Fruit fly (Drosophila melanogaster) whole organism, embryonic: ENCODE results near the gene BORCS6.

ENCODE experiments used
- ATbp ChIP-seq: fragments of 200-800 bp; sonication (Bioruptor generic); optimal IDR thresholded peaks from 2 replicates; lab custom pipeline; 2017; ENCODE audit warnings: missing biosample characterization, mild to moderate bottlenecking, missing genetic modification characterization, missing genetic modification reagents
- Abd-B ChIP-seq: fragments of 200-800 bp; sonication (Bioruptor generic); optimal IDR thresholded peaks from 2 replicates; lab custom pipeline; 2018; ENCODE audit warnings: missing biosample characterization, mild to moderate bottlenecking, missing genetic modification characterization, moderate library complexity
- Atf-2 ChIP-seq: fragments of 200-800 bp; sonication (Bioruptor generic); optimal IDR thresholded peaks from 2 replicates; lab custom pipeline; 2016; ENCODE audit warnings: missing biosample characterization, missing genetic modification characterization
- Bgb ChIP-seq: fragments of 200-800 bp; sonication (Bioruptor generic); IDR thresholded peaks from 2 replicates; pipeline ENCODE4 v1.3.6; 2022; ENCODE audit warnings: missing biosample characterization, missing genetic modification characterization; ENCODE audit not compliant: partially characterized antibody
- CG1529 ChIP-seq: fragments of 200-800 bp; sonication (Bioruptor generic); optimal IDR thresholded peaks from 3 replicates; lab custom pipeline; 2018; ENCODE audit warnings: missing biosample characterization, missing genetic modification characterization
- CG16779 ChIP-seq: fragments of 200-800 bp; sonication (Bioruptor generic); IDR thresholded peaks from 2 replicates; pipeline ENCODE4 v1.3.6; 2022; ENCODE audit warnings: missing biosample characterization, missing genetic modification characterization
- CG17328 ChIP-seq: fragments of 200-800 bp; sonication (Bioruptor generic); IDR thresholded peaks from 2 replicates; pipeline ENCODE4 v1.3.6; 2022; ENCODE audit warnings: missing biosample characterization, missing genetic modification characterization
- CG17829 ChIP-seq: fragments of 200-800 bp; optimal IDR thresholded peaks from 2 replicates; lab custom pipeline; 2019; ENCODE audit warnings: missing biosample characterization, mild to moderate bottlenecking, missing genetic modification characterization, moderate library complexity
- CG2120 ChIP-seq: fragments of 200-800 bp; sonication (Bioruptor generic); optimal IDR thresholded peaks from 3 replicates; lab custom pipeline; 2016; ENCODE audit warnings: missing biosample characterization, missing genetic modification characterization
- CG2129 ChIP-seq: fragments of 200-800 bp; sonication (Bioruptor generic); IDR thresholded peaks from 2 replicates; pipeline ENCODE4 v1.3.6; 2022; ENCODE audit warnings: missing biosample characterization, missing genetic modification characterization; ENCODE audit not compliant: partially characterized antibody
- CG3163 ChIP-seq: fragments of 200-800 bp; sonication (Bioruptor generic); optimal IDR thresholded peaks from 3 replicates; lab custom pipeline; 2016; ENCODE audit warnings: missing biosample characterization, missing genetic modification characterization
- CG4328 ChIP-seq: fragments of 200-800 bp; sonication (Bioruptor generic); optimal IDR thresholded peaks from 3 replicates; lab custom pipeline; 2017; ENCODE audit warnings: missing biosample characterization, missing genetic modification reagents, missing genetic modification characterization
- CG4617 ChIP-seq: fragments of 200-800 bp; sonication (Bioruptor generic); optimal IDR thresholded peaks from 3 replicates; lab custom pipeline; 2016; ENCODE audit warnings: missing biosample characterization, missing genetic modification characterization, borderline replicate concordance
- CG6765 ChIP-seq: fragments of 200-800 bp; sonication (Bioruptor generic); optimal IDR thresholded peaks from 3 replicates; lab custom pipeline; 2017; ENCODE audit warnings: missing biosample characterization, mild to moderate bottlenecking, missing genetic modification characterization
- CG6854 ChIP-seq: fragments of 200-800 bp; sonication (Bioruptor generic); optimal IDR thresholded peaks from 3 replicates; lab custom pipeline; 2017; ENCODE audit warnings: missing biosample characterization, mild to moderate bottlenecking, missing genetic modification characterization
- CG7372 ChIP-seq: fragments of 200-800 bp; sonication (Bioruptor generic); IDR thresholded peaks from 2 replicates; pipeline ENCODE4 v1.3.6; 2022; ENCODE audit warnings: missing biosample characterization, missing genetic modification characterization
- CG7745 ChIP-seq: fragments of 200-800 bp; sonication (Bioruptor generic); optimal IDR thresholded peaks from 2 replicates; lab custom pipeline; 2018; ENCODE audit warnings: missing biosample characterization, mild to moderate bottlenecking, missing genetic modification characterization, moderate library complexity
- CG7963 ChIP-seq: fragments of 200-800 bp; sonication (Bioruptor generic); IDR thresholded peaks from 3 replicates; pipeline ENCODE4 v1.3.6; 2022; ENCODE audit warnings: missing biosample characterization, missing genetic modification characterization; ENCODE audit not compliant: partially characterized antibody
- CG8359 ChIP-seq: fragments of 200-800 bp; sonication (Bioruptor generic); optimal IDR thresholded peaks from 2 replicates; lab custom pipeline; 2017; ENCODE audit warnings: missing biosample characterization, mild to moderate bottlenecking, missing genetic modification characterization, borderline replicate concordance
- CG8478 ChIP-seq: fragments of >200 bp; optimal IDR thresholded peaks from 2 replicates; lab custom pipeline; 2018
- CG9437 ChIP-seq: fragments of 200-800 bp; sonication (Bioruptor generic); optimal IDR thresholded peaks from 2 replicates; lab custom pipeline; 2018; ENCODE audit warnings: missing biosample characterization, mild to moderate bottlenecking, missing genetic modification characterization
- CG9727 ChIP-seq: fragments of 200-800 bp; sonication (Bioruptor generic); optimal IDR thresholded peaks from 3 replicates; lab custom pipeline; 2017; ENCODE audit warnings: missing biosample characterization, mild to moderate bottlenecking, missing genetic modification characterization
- Camta ChIP-seq: fragments of 200-800 bp; sonication (Bioruptor generic); optimal IDR thresholded peaks from 2 replicates; lab custom pipeline; 2016; ENCODE audit warnings: missing biosample characterization, missing genetic modification characterization
- Dfd ChIP-seq, 2 experiments: fragments of >200 bp; optimal IDR thresholded peaks; 2 replicates each; lab custom pipeline; 2017; ENCODE audit warnings: missing biosample characterization in 2 of 2, missing genetic modification characterization in 2 of 2
- Eip74EF ChIP-seq, 2 experiments: fragments of 200-800 bp in 1 of 2; fragments of >200 bp in 1 of 2; sonication (Bioruptor generic) in 1 of 2; optimal IDR thresholded peaks; 2 replicates each; lab custom pipeline; 2017 to 2019; ENCODE audit warnings: missing biosample characterization in 2 of 2, missing genetic modification characterization in 2 of 2, mild to moderate bottlenecking in 1 of 2, moderate library complexity in 1 of 2
- HLH54F ChIP-seq: fragments of 200-800 bp; sonication (Bioruptor generic); optimal IDR thresholded peaks from 3 replicates; lab custom pipeline; 2016; ENCODE audit warnings: missing biosample characterization, missing genetic modification characterization
- Hand ChIP-seq: fragments of 200-800 bp; sonication (Bioruptor generic); optimal IDR thresholded peaks from 2 replicates; lab custom pipeline; 2017; ENCODE audit warnings: mild to moderate bottlenecking, missing biosample characterization, missing genetic modification reagents, missing genetic modification characterization
- HmgZ ChIP-seq: fragments of 200-800 bp; sonication (Bioruptor generic); optimal IDR thresholded peaks from 2 replicates; lab custom pipeline; 2018; ENCODE audit warnings: missing biosample characterization, mild to moderate bottlenecking, missing genetic modification characterization
- Hr3 ChIP-seq: fragments of 200-800 bp; sonication (Bioruptor generic); optimal IDR thresholded peaks from 3 replicates; lab custom pipeline; 2016; ENCODE audit warnings: missing biosample characterization, missing genetic modification characterization
- Lim3 ChIP-seq: fragments of 200-800 bp; sonication (Bioruptor generic); IDR thresholded peaks from 2 replicates; pipeline ENCODE4 v1.3.6; 2022; ENCODE audit warnings: missing biosample characterization, missing genetic modification characterization
- Mad ChIP-seq: fragments of 200-800 bp; sonication (Bioruptor generic); optimal IDR thresholded peaks from 2 replicates; lab custom pipeline; 2016; ENCODE audit warnings: missing biosample characterization, missing genetic modification characterization
- Mes4 ChIP-seq: fragments of 200-800 bp; sonication (Bioruptor generic); optimal IDR thresholded peaks from 2 replicates; lab custom pipeline; 2016; ENCODE audit warnings: missing biosample characterization, missing genetic modification characterization
- Opbp ChIP-seq: fragments of 200-800 bp; sonication (Bioruptor generic); IDR thresholded peaks from 3 replicates; pipeline ENCODE4 v1.3.6; 2022; ENCODE audit warnings: missing biosample characterization, missing genetic modification characterization; ENCODE audit not compliant: partially characterized antibody
- Ravus ChIP-seq: fragments of 200-800 bp; sonication (Bioruptor generic); IDR thresholded peaks from 2 replicates; pipeline ENCODE4 v1.3.6; 2022; ENCODE audit warnings: missing biosample characterization, missing genetic modification characterization
- Rfx ChIP-seq: fragments of 200-800 bp; sonication (Bioruptor generic); IDR thresholded peaks from 2 replicates; pipeline ENCODE4 v1.3.6; 2022; ENCODE audit warnings: missing biosample characterization, missing genetic modification characterization
- Sox102F ChIP-seq: fragments of 200-800 bp; sonication (Bioruptor generic); optimal IDR thresholded peaks from 2 replicates; lab custom pipeline; 2018; ENCODE audit warnings: missing biosample characterization, mild to moderate bottlenecking, missing genetic modification characterization, moderate library complexity
- Trl ChIP-seq, 3 experiments: fragments of >200 bp in 2 of 3; fragments of 200-800 bp in 1 of 3; sonication (Bioruptor generic) in 1 of 3; optimal IDR thresholded peaks; 2 replicates in 1 of 3; 3 replicates in 2 of 3; lab custom pipeline; 2016 to 2017; ENCODE audit warnings: missing biosample characterization in 1 of 3, missing genetic modification characterization in 1 of 3
- al ChIP-seq: fragments of 200-800 bp; sonication (Bioruptor generic); IDR thresholded peaks from 2 replicates; pipeline ENCODE4 v1.3.6; 2022; ENCODE audit warnings: missing biosample characterization, missing genetic modification characterization
- fd64A ChIP-seq: fragments of 200-800 bp; sonication (Bioruptor generic); optimal IDR thresholded peaks from 3 replicates; lab custom pipeline; 2018; ENCODE audit warnings: missing biosample characterization, mild to moderate bottlenecking, missing genetic modification characterization
- ftz-f1 ChIP-seq: fragments of 200-800 bp; sonication (Bioruptor generic); optimal IDR thresholded peaks from 2 replicates; lab custom pipeline; 2016; ENCODE audit warnings: missing biosample characterization, missing genetic modification characterization
- fu2 ChIP-seq: fragments of 200-800 bp; sonication (Bioruptor generic); optimal IDR thresholded peaks from 2 replicates; lab custom pipeline; 2016; ENCODE audit warnings: missing biosample characterization, missing genetic modification characterization
- gcm ChIP-seq: fragments of 200-800 bp; sonication (Bioruptor generic); optimal IDR thresholded peaks from 2 replicates; lab custom pipeline; 2019; ENCODE audit warnings: missing biosample characterization, mild to moderate bottlenecking, missing genetic modification characterization, moderate library complexity
- her ChIP-seq: fragments of 200-800 bp; sonication (Bioruptor generic); optimal IDR thresholded peaks from 2 replicates; lab custom pipeline; 2016; ENCODE audit warnings: missing biosample characterization, missing genetic modification characterization
- nom ChIP-seq: fragments of 200-800 bp; sonication (Bioruptor generic); optimal IDR thresholded peaks from 2 replicates; lab custom pipeline; 2017; ENCODE audit warnings: missing biosample characterization, missing genetic modification characterization, mild to moderate bottlenecking, moderate library complexity, missing genetic modification reagents
- oc ChIP-seq: fragments of 200-800 bp; sonication (Bioruptor generic); optimal IDR thresholded peaks from 2 replicates; lab custom pipeline; 2018; ENCODE audit warnings: missing biosample characterization, mild to moderate bottlenecking, missing genetic modification characterization, moderate library complexity
- pho ChIP-seq: fragments of 200-800 bp; sonication (Bioruptor generic); optimal IDR thresholded peaks from 2 replicates; lab custom pipeline; 2016; ENCODE audit warnings: missing biosample characterization, missing genetic modification characterization
- sug ChIP-seq: fragments of 200-800 bp; optimal IDR thresholded peaks from 2 replicates; lab custom pipeline; 2019; ENCODE audit warnings: missing biosample characterization, mild to moderate bottlenecking, missing genetic modification characterization, moderate library complexity
- ttk ChIP-seq: fragments of 200-800 bp; sonication (Bioruptor generic); IDR thresholded peaks from 2 replicates; pipeline ENCODE4 v2.1.2; 2022; ENCODE audit warnings: missing biosample characterization, missing genetic modification characterization
- tx ChIP-seq: fragments of 200-800 bp; sonication (Bioruptor generic); optimal IDR thresholded peaks from 2 replicates; lab custom pipeline; 2016; ENCODE audit warnings: missing biosample characterization, missing genetic modification characterization
- zen2 ChIP-seq: fragments of 200-800 bp; sonication (Bioruptor generic); IDR thresholded peaks from 3 replicates; pipeline ENCODE4 v1.3.6; 2022; ENCODE audit warnings: missing biosample characterization, missing genetic modification characterization; ENCODE audit not compliant: partially characterized antibody

BORCS6 gene

dm6 chr3L:557294-557693, 16.6 kb downstream of the BORCS6 start (continued):
- TF ChIP-seq Atf-2 (GFP tag; lab: Kevin White, UChicago) (no peak), Opbp (GFP tag; lab: Robert Waterston, UW) (no peak), CG3163 (GFP tag; lab: Kevin White, UChicago) (no peak), oc (tag; lab: Kevin White, UChicago) (no peak), ftz-f1 (no peak), CG9437 (no peak), her (GFP tag; lab: Kevin White, UChicago) (peak; percentile 57), CG16779 (GFP tag; lab: Robert Waterston, UW) (peak; percentile 71; the same call in 1 of the 2 replicates), HLH54F (peak; percentile 45), tx (GFP tag; lab: Kevin White, UChicago) (no peak), CG17829 (tag; lab: Kevin White, UChicago) (no peak), ttk (GFP tag; lab: Robert Waterston, UW) (peak; percentile 7; the same call in 1 of the 2 replicates), CG6854 (GFP tag; lab: Kevin White, UChicago) (peak; percentile 2), Trl (optimal IDR thresholded peaks at IDR 0.05; lab: Kevin White, UChicago) (no peak), Trl (GFP tag; optimal IDR thresholded peaks at IDR 0.05; lab: Kevin White, UChicago) (peak; percentile 37), CG7745 (tag; lab: Kevin White, UChicago) (no peak), HmgZ (tag; lab: Kevin White, UChicago) (peak; percentile 72), CG2120 (GFP tag; lab: Kevin White, UChicago) (peak; percentile 68), CG4328 (GFP tag; lab: Kevin White, UChicago) (no peak), CG6765 (GFP tag; lab: Kevin White, UChicago) (peak; percentile 32), CG7372 (GFP tag; lab: Robert Waterston, UW) (peak; percentile 60), CG8478 (no peak), pho (GFP tag; lab: Kevin White, UChicago) (peak; percentile 47), al (GFP tag; lab: Robert Waterston, UW) (peak; percentile 79), nom (GFP tag; lab: Kevin White, UChicago) (peak; percentile 66), CG2129 (GFP tag; lab: Robert Waterston, UW) (no peak), ATbp (GFP tag; lab: Kevin White, UChicago) (peak; percentile 10), Bgb (peak; percentile 21; the same call in 1 of the 2 replicates), Dfd (GFP tag; optimal IDR thresholded peaks at IDR 0.05; lab: Kevin White, UChicago) (no peak), Mad (GFP tag; lab: Kevin White, UChicago) (no peak), CG7963 (GFP tag; lab: Robert Waterston, UW) (no peak), zen2 (no peak), Hr3 (GFP tag; lab: Kevin White, UChicago) (peak; percentile 1), Ravus (no peak), sug (tag; lab: Kevin White, UChicago) (peak; percentile 41), Mes4 (no peak), Abd-B (no peak), Camta (GFP tag; lab: Kevin White, UChicago) (no peak), fd64A (GFP tag; lab: Kevin White, UChicago) (no peak), Eip74EF (GFP tag; optimal IDR thresholded peaks at IDR 0.05; lab: Kevin White, UChicago) (no peak), CG4617 (no peak), Rfx (peak; percentile 90), CG1529 (no peak), CG8359 (no peak), gcm (GFP tag; lab: Kevin White, UChicago) (no peak), CG17328 (GFP tag; lab: Robert Waterston, UW) (peak; percentile 55; the same call in 1 of the 2 replicates), CG9727 (GFP tag; lab: Kevin White, UChicago) (no peak), Lim3 (GFP tag; lab: Robert Waterston, UW) (no peak), fu2 (GFP tag; lab: Kevin White, UChicago) (no peak), Hand (GFP tag; lab: Kevin White, UChicago) (peak; percentile 48), Sox102F (GFP tag; lab: Kevin White, UChicago) (peak; percentile 47)
